Worm (Caenorhabditis elegans) whole organism, L4/young adult: ENCODE results near the gene str-143.

Experiments used
- W03F9.2 ChIP-seq: fragments of 150-350 bp; optimal IDR thresholded peaks from 2 replicates; lab custom pipeline; 2014; ENCODE audit warnings: missing biosample characterization, missing genetic modification characterization
- dao-5 ChIP-seq: sonication (generic microtip); optimal IDR thresholded peaks from 2 replicates; lab custom pipeline; 2016; ENCODE audit warnings: missing genotype, missing genetic modification characterization, moderate library complexity, missing compliant biosample characterization
- him-1 ChIP-seq: sonication (generic microtip); optimal IDR thresholded peaks from 2 replicates; lab custom pipeline; 2016; ENCODE audit warnings: missing genotype, missing genetic modification reagents, missing genetic modification characterization, missing compliant biosample characterization

Gene str-143

ce11 chrV:8073162-8073561 lies 3.6 kb upstream of the str-143 start:
- TF ChIP-seq dao-5 (tag; lab: Kevin White, UChicago) (no peak), W03F9.2 (tag; lab: Kevin White, UChicago) (no peak), him-1 (no peak)

ce11 chrV:8072047-8072446 lies 2.5 kb upstream of the str-143 start, which contains the start of gene str-144:
Gene str-144, minus strand, starts transcription at chrV:8072147.
- no peak for TF ChIP-seq him-1
- no peak for TF ChIP-seq dao-5 (tag; lab: Kevin White, UChicago)
- TF ChIP-seq W03F9.2 (tag; lab: Kevin White, UChicago): no peak

- TF ChIP-seq him-1 (no peak), W03F9.2 (tag; lab: Kevin White, UChicago) (no peak), dao-5 (tag; lab: Kevin White, UChicago) (no peak)
Observed at ce11 chrV:8067800-8068199, 1.7 kb downstream of the str-143 start, which contains the start of gene str-140. Gene str-140, minus strand, starts transcription at chrV:8067900.

- no peak for TF ChIP-seq dao-5 (tag; lab: Kevin White, UChicago)
- no peak for TF ChIP-seq him-1
- no peak for TF ChIP-seq W03F9.2 (tag; lab: Kevin White, UChicago)
Observed at ce11 chrV:8062074-8062473, 7.5 kb downstream of the str-143 start, which contains the start of gene str-139. Gene str-139, minus strand, starts transcription at chrV:8062174.

- no peak for TF ChIP-seq him-1
- no peak for TF ChIP-seq dao-5 (tag; lab: Kevin White, UChicago)
- no peak for TF ChIP-seq W03F9.2 (tag; lab: Kevin White, UChicago)
Observed at ce11 chrV:8058359-8058758, 11.2 kb downstream of the str-143 start, which contains the start of gene str-138. Gene str-138, plus strand, starts transcription at chrV:8058659.

- TF ChIP-seq W03F9.2 (tag; lab: Kevin White, UChicago): no peak
- TF ChIP-seq dao-5 (tag; lab: Kevin White, UChicago): no peak
- TF ChIP-seq him-1: no peak
Observed at ce11 chrV:8055170-8055569, 14.4 kb downstream of the str-143 start.

- TF ChIP-seq dao-5 (tag; lab: Kevin White, UChicago) (no peak), W03F9.2 (tag; lab: Kevin White, UChicago) (no peak), him-1 (no peak)
Observed at ce11 chrV:8054130-8054529, 15.4 kb downstream of the str-143 start, which contains the start of gene ZC513.2. Gene ZC513.2, plus strand, starts transcription at chrV:8054430.

ce11 chrV:8051851-8052250 lies 17.7 kb downstream of the str-143 start, which contains the start of gene sth-1:
Gene sth-1, plus strand, starts transcription at chrV:8052151.
- TF ChIP-seq him-1: no peak
- TF ChIP-seq W03F9.2 (tag; lab: Kevin White, UChicago): no peak

- TF ChIP-seq W03F9.2 (tag; lab: Kevin White, UChicago) (no peak), him-1 (no peak)
Observed at ce11 chrV:8050811-8051210, 18.7 kb downstream of the str-143 start, which contains the start of gene col-43. Gene col-43, minus strand, starts transcription at chrV:8050911.

ce11 chrV:8050059-8050677 lies 19.4 kb downstream of the str-143 start:
- TF ChIP-seq him-1: no peak
- no peak for TF ChIP-seq W03F9.2 (tag; lab: Kevin White, UChicago)
- no peak for TF ChIP-seq dao-5 (tag; lab: Kevin White, UChicago)

ce11 chrV:8046706-8047105 lies 22.8 kb downstream of the str-143 start, which contains the start of gene ZC513.3:
Gene ZC513.3, plus strand, starts transcription at chrV:8047006.
- TF ChIP-seq him-1 (no peak), W03F9.2 (tag; lab: Kevin White, UChicago) (no peak), dao-5 (tag; lab: Kevin White, UChicago) (no peak)

- TF ChIP-seq him-1 (no peak), dao-5 (tag; lab: Kevin White, UChicago) (no peak), W03F9.2 (tag; lab: Kevin White, UChicago) (no peak)
Observed at ce11 chrV:8044957-8045356, 24.6 kb downstream of the str-143 start.

- TF ChIP-seq him-1 (no peak), dao-5 (tag; lab: Kevin White, UChicago) (no peak), W03F9.2 (tag; lab: Kevin White, UChicago) (no peak)
Observed at ce11 chrV:8043664-8044063, 25.9 kb downstream of the str-143 start.

ce11 chrV:8041336-8041868 lies 28.1 kb downstream of the str-143 start:
- no peak for TF ChIP-seq him-1
- no peak for TF ChIP-seq dao-5 (tag; lab: Kevin White, UChicago)
- TF ChIP-seq W03F9.2 (tag; lab: Kevin White, UChicago): no peak
